Worm (Caenorhabditis elegans) whole organism, late embryonic: ENCODE data around the gene str-264.

Source experiments
- ceh-9 ChIP-seq: sonication (generic microtip); optimal IDR thresholded peaks from 2 replicates; lab custom pipeline; 2016; ENCODE audit warnings: mild to moderate bottlenecking, missing genetic modification characterization, inconsistent platforms, missing compliant biosample characterization
- tbx-2 ChIP-seq: sonication (generic microtip); optimal IDR thresholded peaks from 2 replicates; lab custom pipeline; 2016; ENCODE audit warnings: missing genetic modification characterization, missing compliant biosample characterization

ce11 chrV:15443708-15444107 is 48.7 kb downstream of the str-264 start, which contains the start of gene T26H5.10:
- TF ChIP-seq tbx-2 (tag; lab: Kevin White, UChicago) (no peak), ceh-9 (tag; lab: Kevin White, UChicago) (no peak)
